Worm (Caenorhabditis elegans) whole organism, L4/young adult: ENCODE data around the gene nuaf-3.

Experiments used
- W03F9.2 ChIP-seq: fragments of 150-350 bp; optimal IDR thresholded peaks from 2 replicates; lab custom pipeline; 2014; ENCODE audit warnings: missing biosample characterization, missing genetic modification characterization
- him-1 ChIP-seq: sonication (generic microtip); optimal IDR thresholded peaks from 2 replicates; lab custom pipeline; 2016; ENCODE audit warnings: missing genotype, missing genetic modification reagents, missing genetic modification characterization, missing compliant biosample characterization

ce11 chrIV:11226545-11226944 lies 42.5 kb downstream of the nuaf-3 start:
- TF ChIP-seq him-1 (no peak), W03F9.2 (tag; lab: Kevin White, UChicago) (no peak)
